Fruit fly (Drosophila melanogaster) whole organism, wandering third instar larva: Measurements from ENCODE around the gene ovm.

Source experiments
- Abd-B ChIP-seq: fragments of >200 bp; optimal IDR thresholded peaks from 2 replicates; lab custom pipeline; 2017; ENCODE audit warnings: missing biosample characterization, missing genetic modification characterization
- CG32264 ChIP-seq: fragments of 200-800 bp; sonication (Bioruptor generic); optimal IDR thresholded peaks from 2 replicates; lab custom pipeline; 2016; ENCODE audit warnings: missing biosample characterization, missing genetic modification characterization
- CG9705 ChIP-seq: fragments of 200-800 bp; sonication (Bioruptor generic); optimal IDR thresholded peaks from 2 replicates; lab custom pipeline; 2018; ENCODE audit warnings: missing biosample characterization, mild to moderate bottlenecking, missing genetic modification characterization
- CrebA ChIP-seq: fragments of 200-800 bp; sonication (Bioruptor generic); optimal IDR thresholded peaks from 2 replicates; lab custom pipeline; 2016; ENCODE audit warnings: missing biosample characterization, mild to moderate bottlenecking, missing genetic modification characterization, borderline replicate concordance
- Dfd ChIP-seq: fragments of >200 bp; optimal IDR thresholded peaks from 2 replicates; lab custom pipeline; 2017; ENCODE audit warnings: missing biosample characterization, missing genetic modification characterization
- Dif ChIP-seq: fragments of 200-275, 200-300 bp; sonication (Bioruptor generic); optimal IDR thresholded peaks from 2 replicates; lab custom pipeline; 2018; ENCODE audit warnings: missing biosample characterization, missing genetic modification characterization; ENCODE audit not compliant: partially characterized antibody
- GATAd ChIP-seq: sonication (Bioruptor generic); optimal IDR thresholded peaks from 2 replicates; lab custom pipeline; 2016; ENCODE audit warnings: missing biosample characterization, missing genetic modification characterization
- HLH106 ChIP-seq: fragments of 200-800 bp; optimal IDR thresholded peaks from 3 replicates; lab custom pipeline; 2019; ENCODE audit warnings: missing biosample characterization, mild to moderate bottlenecking, missing genetic modification characterization, moderate library complexity
- Hnf4 ChIP-seq: fragments of 200-800 bp; sonication (Bioruptor generic); optimal IDR thresholded peaks from 2 replicates; lab custom pipeline; 2016; ENCODE audit warnings: missing biosample characterization, mild to moderate bottlenecking, missing genetic modification characterization
- Hr78 ChIP-seq: fragments of >200 bp; optimal IDR thresholded peaks from 2 replicates; lab custom pipeline; 2017; ENCODE audit warnings: missing biosample characterization, missing genetic modification characterization
- Hr83 ChIP-seq: fragments of 200-300 bp; sonication (Bioruptor generic); optimal IDR thresholded peaks from 2 replicates; lab custom pipeline; 2016; ENCODE audit warnings: missing biosample characterization, mild to moderate bottlenecking, missing genetic modification characterization, moderate library complexity; ENCODE audit not compliant: poor library complexity, severe bottlenecking
- Jra ChIP-seq: sonication (Bioruptor generic); optimal IDR thresholded peaks from 2 replicates; lab custom pipeline; 2016; ENCODE audit warnings: missing biosample characterization, missing genetic modification characterization
- Mio ChIP-seq: sonication (Bioruptor generic); optimal IDR thresholded peaks from 2 replicates; lab custom pipeline; 2016; ENCODE audit warnings: missing biosample characterization, missing genetic modification characterization
- Myc ChIP-seq: fragments of >200 bp; optimal IDR thresholded peaks from 2 replicates; lab custom pipeline; 2017
- N ChIP-seq: fragments of >200 bp; optimal IDR thresholded peaks from 2 replicates; lab custom pipeline; 2018; ENCODE audit warnings: missing biosample characterization, missing external identifiers, missing genetic modification characterization
- OdsH ChIP-seq: fragments of 200-800 bp; sonication (Bioruptor generic); optimal IDR thresholded peaks from 2 replicates; lab custom pipeline; 2016; ENCODE audit warnings: missing biosample characterization, mild to moderate bottlenecking, missing genetic modification characterization
- Rel ChIP-seq, 2 experiments: fragments of 200-800 bp; sonication (Bioruptor generic) in 1 of 2; optimal IDR thresholded peaks; 2 replicates in 1 of 2; 3 replicates in 1 of 2; lab custom pipeline; 2016 to 2019; ENCODE audit warnings: mild to moderate bottlenecking in 2 of 2, missing biosample characterization in 2 of 2, missing genetic modification characterization in 2 of 2, moderate library complexity in 1 of 2
- Sp1 ChIP-seq: fragments of 200-800 bp; sonication (Bioruptor generic); optimal IDR thresholded peaks from 3 replicates; lab custom pipeline; 2019; ENCODE audit warnings: missing biosample characterization, mild to moderate bottlenecking, missing genetic modification characterization, moderate library complexity
- Vsx2 ChIP-seq: fragments of 200-300, 225-300 bp; sonication (Bioruptor generic); optimal IDR thresholded peaks from 2 replicates; lab custom pipeline; 2018; ENCODE audit warnings: missing biosample characterization, missing genetic modification characterization; ENCODE audit not compliant: partially characterized antibody
- br ChIP-seq: fragments of 200-800 bp; sonication (Bioruptor generic); optimal IDR thresholded peaks from 2 replicates; lab custom pipeline; 2016; ENCODE audit warnings: missing biosample characterization, missing genetic modification characterization
- brk ChIP-seq: fragments of 200-800 bp; sonication (Bioruptor generic); optimal IDR thresholded peaks from 2 replicates; lab custom pipeline; 2016; ENCODE audit warnings: missing biosample characterization, mild to moderate bottlenecking, missing genetic modification characterization
- dl ChIP-seq, 2 experiments: fragments of 175-275, 200-275 bp in 1 of 2; fragments of 200-275 bp in 1 of 2; sonication (Bioruptor generic); optimal IDR thresholded peaks; lab custom pipeline; 2018; ENCODE audit warnings: mild to moderate bottlenecking in 2 of 2, missing biosample characterization in 2 of 2, missing genetic modification characterization in 2 of 2, moderate library complexity in 2 of 2; ENCODE audit not compliant: partially characterized antibody in 2 of 2, insufficient read depth in 1 of 2
- dmrt93B ChIP-seq: fragments of 200-800 bp; sonication (Bioruptor generic); optimal IDR thresholded peaks from 2 replicates; lab custom pipeline; 2018; ENCODE audit warnings: missing biosample characterization, mild to moderate bottlenecking, missing genetic modification characterization
- dsf ChIP-seq: sonication (Bioruptor generic); optimal IDR thresholded peaks from 2 replicates; lab custom pipeline; 2016; ENCODE audit warnings: missing biosample characterization, missing genetic modification characterization, borderline replicate concordance
- ey ChIP-seq: fragments of 200-800 bp; sonication (Bioruptor generic); optimal IDR thresholded peaks from 2 replicates; lab custom pipeline; 2016; ENCODE audit warnings: missing biosample characterization, missing genetic modification characterization
- foxo ChIP-seq, 2 experiments: fragments of 200-800 bp; sonication (Bioruptor generic); optimal IDR thresholded peaks; 2 replicates in 1 of 2; 3 replicates in 1 of 2; lab custom pipeline; 2016 to 2017; ENCODE audit warnings: missing biosample characterization in 2 of 2, missing genetic modification characterization in 2 of 2
- fru ChIP-seq: fragments of 200-800 bp; sonication (Bioruptor generic); optimal IDR thresholded peaks from 3 replicates; lab custom pipeline; 2016; ENCODE audit warnings: missing biosample characterization, mild to moderate bottlenecking, missing genetic modification characterization
- h ChIP-seq: fragments of 200-800 bp; sonication (Bioruptor generic); optimal IDR thresholded peaks from 3 replicates; lab custom pipeline; 2016; ENCODE audit warnings: missing biosample characterization, mild to moderate bottlenecking, missing genetic modification characterization
- jim ChIP-seq: fragments of 175-275, 200-325 bp; sonication (Bioruptor generic); optimal IDR thresholded peaks from 2 replicates; lab custom pipeline; 2016; ENCODE audit warnings: missing biosample characterization, mild to moderate bottlenecking, missing genetic modification characterization
- lola ChIP-seq: fragments of >200 bp; optimal IDR thresholded peaks from 2 replicates; lab custom pipeline; 2017; ENCODE audit warnings: missing biosample characterization, missing genetic modification characterization
- pan ChIP-seq: fragments of >200 bp; optimal IDR thresholded peaks from 2 replicates; lab custom pipeline; 2017
- psq ChIP-seq: fragments of 200-800 bp; sonication (Bioruptor generic); optimal IDR thresholded peaks from 3 replicates; lab custom pipeline; 2017; ENCODE audit warnings: missing biosample characterization, mild to moderate bottlenecking, missing genetic modification characterization, moderate library complexity
- rgr ChIP-seq: fragments of 200-800 bp; sonication (Bioruptor generic); optimal IDR thresholded peaks from 3 replicates; lab custom pipeline; 2016; ENCODE audit warnings: missing biosample characterization, mild to moderate bottlenecking, missing genetic modification characterization
- sage ChIP-seq: fragments of 200-800 bp; sonication (Bioruptor generic); optimal IDR thresholded peaks from 2 replicates; lab custom pipeline; 2016; ENCODE audit warnings: missing biosample characterization, mild to moderate bottlenecking, missing genetic modification characterization
- sv ChIP-seq: fragments of 200-800 bp; sonication (Bioruptor generic); optimal IDR thresholded peaks from 3 replicates; lab custom pipeline; 2016; ENCODE audit warnings: missing biosample characterization, missing genetic modification characterization
- tai ChIP-seq: sonication (Bioruptor generic); optimal IDR thresholded peaks from 2 replicates; lab custom pipeline; 2016; ENCODE audit warnings: missing biosample characterization, missing genetic modification characterization
- usp ChIP-seq: fragments of >200 bp; optimal IDR thresholded peaks from 2 replicates; lab custom pipeline; 2017; ENCODE audit warnings: missing biosample characterization, missing genetic modification characterization
- woc ChIP-seq: sonication (Bioruptor generic); optimal IDR thresholded peaks from 2 replicates; lab custom pipeline; 2016; ENCODE audit warnings: missing biosample characterization, mild to moderate bottlenecking, missing genetic modification characterization

The ovm gene

dm6 chr2L:181020-181419, 40.2 kb upstream of the ovm start:
- TF ChIP-seq dl (GFP tag; optimal IDR thresholded peaks at IDR 0.05; lab: Kevin White, UChicago; ENCODE audit: insufficient read depth in 1 of 2, partially characterized antibody in 2 of 2) (no peak), fru (GFP tag; lab: Kevin White, UChicago) (peak; percentile 58), tai (GFP tag; lab: Kevin White, UChicago) (no peak), HLH106 (tag; lab: Kevin White, UChicago) (no peak), ey (GFP tag; lab: Kevin White, UChicago) (no peak)
- TF ChIP-seq, all 38 proteins: peak for 1

- TF ChIP-seq Hr83 (GFP tag; lab: Kevin White, UChicago) = no peak
- TF ChIP-seq dmrt93B (GFP tag; lab: Kevin White, UChicago) = no peak
- TF ChIP-seq psq (GFP tag; lab: Kevin White, UChicago) = no peak
- TF ChIP-seq sv (GFP tag; lab: Kevin White, UChicago) = no peak
- TF ChIP-seq GATAd (GFP tag; lab: Kevin White, UChicago) = no peak
- no peak for TF ChIP-seq Abd-B
- no peak for TF ChIP-seq Mio (GFP tag; lab: Kevin White, UChicago)
Measured at dm6 chr2L:179119-179518, 38.3 kb upstream of the ovm start.

- TF ChIP-seq fru (GFP tag; lab: Kevin White, UChicago) (no peak), dsf (GFP tag; lab: Kevin White, UChicago) (no peak), tai (GFP tag; lab: Kevin White, UChicago) (no peak), CG32264 (GFP tag; lab: Kevin White, UChicago) (no peak), HLH106 (tag; lab: Kevin White, UChicago) (no peak), Abd-B (no peak), pan (no peak), br (GFP tag; lab: Kevin White, UChicago) (no peak), OdsH (no peak), rgr (GFP tag; lab: Kevin White, UChicago) (no peak), brk (no peak), lola (GFP tag; lab: Kevin White, UChicago) (no peak), sv (GFP tag; lab: Kevin White, UChicago) (no peak)
- TF ChIP-seq, all 38 proteins: peak for 0
Measured at dm6 chr2L:175727-176126, 34.9 kb upstream of the ovm start.

dm6 chr2L:171499-172250, 30.9 kb upstream of the ovm start:
- TF ChIP-seq fru (GFP tag; lab: Kevin White, UChicago) (peak; percentile 56), ey (GFP tag; lab: Kevin White, UChicago) (peak; percentile 22), Abd-B (no peak), dl (GFP tag; optimal IDR thresholded peaks at IDR 0.05; lab: Kevin White, UChicago; ENCODE audit: insufficient read depth in 1 of 2, partially characterized antibody in 2 of 2) (peak in 1 of 2 experiments; percentile 10), br (GFP tag; lab: Kevin White, UChicago) (peak; percentile 6), Hr78 (no peak), OdsH (peak; percentile 50), woc (GFP tag; lab: Kevin White, UChicago) (peak; percentile 43), CG9705 (GFP tag; lab: Kevin White, UChicago) (no peak), brk (peak; percentile 74), Hr83 (GFP tag; lab: Kevin White, UChicago) (peak; percentile 73), pan (peak; percentile 1), Hnf4 (GFP tag; lab: Kevin White, UChicago) (peak; percentile 49), jim (GFP tag; lab: Kevin White, UChicago) (peak; percentile 3), dmrt93B (GFP tag; lab: Kevin White, UChicago) (no peak), CrebA (GFP tag; lab: Kevin White, UChicago) (no peak), Dif (GFP tag; lab: Kevin White, UChicago) (peak; percentile 18), CG32264 (GFP tag; lab: Kevin White, UChicago) (peak; percentile 3), foxo (GFP tag; optimal IDR thresholded peaks at IDR 0.05; lab: Kevin White, UChicago) (peak in 1 of 2 experiments; percentile 38), tai (GFP tag; lab: Kevin White, UChicago) (peak; percentile 48), N (GFP tag; lab: Kevin White, UChicago) (no peak), Myc (lab: Kevin White, UChicago) (no peak), sage (GFP tag; lab: Kevin White, UChicago) (peak; percentile 22), Dfd (no peak), usp (no peak), psq (GFP tag; lab: Kevin White, UChicago) (peak; percentile 50), h (GFP tag; lab: Kevin White, UChicago) (peak; percentile 41), sv (GFP tag; lab: Kevin White, UChicago) (no peak), lola (GFP tag; lab: Kevin White, UChicago) (no peak), Vsx2 (GFP tag; lab: Kevin White, UChicago) (no peak), Jra (GFP tag; lab: Kevin White, UChicago) (peak; percentile 6), Rel (GFP tag; optimal IDR thresholded peaks at IDR 0.05; lab: Kevin White, UChicago) (no peak), Rel (tag; optimal IDR thresholded peaks at IDR 0.05; lab: Kevin White, UChicago) (no peak), dsf (GFP tag; lab: Kevin White, UChicago) (no peak), GATAd (GFP tag; lab: Kevin White, UChicago) (no peak), Sp1 (GFP tag; lab: Kevin White, UChicago) (peak; percentile 31), rgr (GFP tag; lab: Kevin White, UChicago) (peak; percentile 11), HLH106 (tag; lab: Kevin White, UChicago) (no peak), Mio (GFP tag; lab: Kevin White, UChicago) (no peak)
